Fruit fly (Drosophila melanogaster): ENCODE results near the gene Cpsf5.

DNA sequence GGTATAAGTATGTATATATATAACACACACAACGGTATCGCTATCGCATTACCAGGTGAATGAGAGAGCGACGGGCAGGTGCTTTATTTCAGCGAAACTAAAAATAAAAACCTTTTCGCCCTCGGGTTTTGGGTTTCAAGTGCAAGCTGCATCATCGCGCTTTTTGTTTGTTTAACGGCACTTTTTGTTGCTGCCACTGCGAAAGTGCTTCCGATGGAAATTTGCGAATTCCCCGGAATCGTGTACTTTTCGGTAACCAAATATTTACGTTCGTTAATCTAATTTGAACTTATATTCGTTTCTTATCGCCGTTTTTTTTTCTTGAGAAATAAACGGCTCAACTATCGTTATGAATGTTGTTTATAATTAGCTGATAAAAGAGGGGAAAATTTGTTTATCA, 14.8 kb upstream of the Cpsf5 start:
- TF ChIP-seq Myc (optimal IDR thresholded peaks at IDR 0.05): no peak
- no peak for TF ChIP-seq Sin3A (optimal IDR thresholded peaks at IDR 0.05)
- TF ChIP-seq insv (optimal IDR thresholded peaks at IDR 0.05): no peak
- no peak for TF ChIP-seq ttk (optimal IDR thresholded peaks at IDR 0.05)

Data from Kc167 (cell line).